Worm (Caenorhabditis elegans) whole organism, early embryonic: ENCODE data around the gene cup-16.

Experiments used
- aly-1 ChIP-seq: sonication (generic microtip); optimal IDR thresholded peaks from 2 replicates; lab custom pipeline; 2016; ENCODE audit warnings: missing genetic modification characterization, missing compliant biosample characterization
- ama-1 ChIP-seq: fragments of 150-350 bp; optimal IDR thresholded peaks from 2 replicates; lab custom pipeline; 2014
- ceh-13 ChIP-seq: fragments of 200-800 bp; sonication (Bioruptor generic); optimal IDR thresholded peaks from 2 replicates; lab custom pipeline; 2018; ENCODE audit warnings: mild to moderate bottlenecking, missing genetic modification characterization, missing compliant biosample characterization
- ceh-36 ChIP-seq: sonication (generic microtip); optimal IDR thresholded peaks from 2 replicates; lab custom pipeline; 2016; ENCODE audit warnings: missing genetic modification characterization, inconsistent platforms, missing compliant biosample characterization
- ets-7 ChIP-seq: sonication (generic microtip); optimal IDR thresholded peaks from 2 replicates; lab custom pipeline; 2016; ENCODE audit warnings: missing genotype, missing genetic modification characterization, missing compliant biosample characterization
- flt-1 ChIP-seq: fragments of 200-800 bp; sonication (Bioruptor generic); IDR thresholded peaks from 2 replicates; pipeline ENCODE4 v1.3.6; 2022; ENCODE audit warnings: missing genetic modification characterization, missing compliant biosample characterization
- hmbx-1 ChIP-seq: sonication (generic microtip); optimal IDR thresholded peaks from 2 replicates; lab custom pipeline; 2016; ENCODE audit warnings: mild to moderate bottlenecking, missing genetic modification characterization, missing compliant biosample characterization
- hmg-4 ChIP-seq: fragments of 200-800 bp; sonication (Bioruptor generic); optimal IDR thresholded peaks from 2 replicates; lab custom pipeline; 2018; ENCODE audit warnings: mild to moderate bottlenecking, missing genetic modification characterization, missing compliant biosample characterization
- hnd-1 ChIP-seq: sonication (generic microtip); optimal IDR thresholded peaks from 2 replicates; lab custom pipeline; 2016; ENCODE audit warnings: missing genetic modification characterization, missing compliant biosample characterization
- pes-1 ChIP-seq: fragments of 200-800 bp; sonication (Bioruptor generic); IDR thresholded peaks from 2 replicates; pipeline ENCODE4 v1.3.6; 2022; ENCODE audit warnings: missing genetic modification reagents, missing genetic modification characterization, missing compliant biosample characterization
- scrt-1 ChIP-seq: fragments of 200-800 bp; sonication (Bioruptor generic); IDR thresholded peaks from 2 replicates; pipeline ENCODE4 v1.3.6; 2022; ENCODE audit warnings: missing genetic modification characterization, missing compliant biosample characterization
- sea-1 ChIP-seq: fragments of 200-800 bp; sonication (Bioruptor generic); conservative IDR thresholded peaks from 2 replicates; pipeline ENCODE4 v1.3.6; 2022; ENCODE audit warnings: missing genetic modification characterization, missing compliant biosample characterization
- tbx-11 ChIP-seq: fragments of 200-800 bp; sonication (Bioruptor generic); IDR thresholded peaks from 2 replicates; pipeline ENCODE4 v1.3.6; 2022; ENCODE audit warnings: missing genetic modification characterization, missing compliant biosample characterization
- tbx-37 ChIP-seq: fragments of 200-800 bp; sonication (Bioruptor generic); conservative IDR thresholded peaks from 2 replicates; pipeline ENCODE4 v1.3.6; 2022; ENCODE audit warnings: missing genetic modification reagents, missing genetic modification characterization, missing compliant biosample characterization

ce11 chrII:8716231-8716878 lies 9.4 kb downstream of the cup-16 start, which contains the start of the genes cyn-11 and T01B7.5:
- TF ChIP-seq tbx-11 (GFP tag; lab: Robert Waterston, UW) (no peak), hmg-4 (GFP tag; lab: Kevin White, UChicago) (no peak), ceh-13 (GFP tag; lab: Kevin White, UChicago) (no peak), scrt-1 (no peak), hnd-1 (tag; lab: Kevin White, UChicago) (peak; percentile 7), ama-1 (lab: Kevin White, UChicago) (no peak), pes-1 (GFP tag; lab: Robert Waterston, UW) (no peak), aly-1 (tag; lab: Kevin White, UChicago) (no peak), tbx-37 (GFP tag; lab: Robert Waterston, UW) (no peak), hmbx-1 (tag; lab: Kevin White, UChicago) (peak; percentile 20), flt-1 (GFP tag; lab: Robert Waterston, UW) (no peak), ets-7 (tag; lab: Kevin White, UChicago) (no peak), ceh-36 (no peak), sea-1 (GFP tag; lab: Robert Waterston, UW) (0 out of 2 replicates have a peak, but pooled peaks have one; percentile 29)
